Worm (Caenorhabditis elegans): ENCODE results near the gene msp-33.

The msp-33 gene

ce11 chrII:4882498-4882897 lies 10.0 kb downstream of the msp-33 start:
- TF ChIP-seq aly-2 (tag; optimal IDR thresholded peaks at IDR 0.05) (no peak), fos-1 (tag; optimal IDR thresholded peaks at IDR 0.05) (no peak), pha-4 (tag; optimal IDR thresholded peaks at IDR 0.05) (peak; percentile 68), pqm-1 (tag; optimal IDR thresholded peaks at IDR 0.05) (no peak), ceh-16 (tag; optimal IDR thresholded peaks at IDR 0.05) (no peak), nhr-237 (tag; optimal IDR thresholded peaks at IDR 0.05) (no peak), nhr-12 (tag; optimal IDR thresholded peaks at IDR 0.05) (no peak), fkh-10 (GFP tag; optimal IDR thresholded peaks at IDR 0.05) (no peak)

ce11 chrII:4881727-4882126 lies 10.8 kb downstream of the msp-33 start, which contains the start of gene gst-7:
Gene gst-7 (plus strand): TSS chrII:4882062.
- no peak for TF ChIP-seq lin-15B (tag; optimal IDR thresholded peaks at IDR 0.05)
- TF ChIP-seq lin-39 (tag; optimal IDR thresholded peaks at IDR 0.05) = peak; percentile 26
- TF ChIP-seq R02D3.7 (tag; optimal IDR thresholded peaks at IDR 0.05) = no peak
- no peak for TF ChIP-seq zag-1 (tag; optimal IDR thresholded peaks at IDR 0.05)
- no peak for TF ChIP-seq daf-12 (tag; optimal IDR thresholded peaks at IDR 0.05)
- TF ChIP-seq nfya-1 (tag; optimal IDR thresholded peaks at IDR 0.05; ENCODE audit: insufficient read depth) = peak; percentile 40
- TF ChIP-seq nhr-43 (tag; optimal IDR thresholded peaks at IDR 0.05; ENCODE audit: poor library complexity, severe bottlenecking) = no peak
- TF ChIP-seq elt-2 (tag; optimal IDR thresholded peaks at IDR 0.05) = peak; percentile 92
- TF ChIP-seq pha-4 (tag; optimal IDR thresholded peaks at IDR 0.05) = peak; percentile 92
- TF ChIP-seq fos-1 (tag; optimal IDR thresholded peaks at IDR 0.05) = no peak
- peak; percentile 34 for TF ChIP-seq nhr-23 (tag; optimal IDR thresholded peaks at IDR 0.05)
- peak; percentile 76 for TF ChIP-seq pqm-1 (tag; optimal IDR thresholded peaks at IDR 0.05)
- peak; percentile 96 for TF ChIP-seq skn-1 (tag; optimal IDR thresholded peaks at IDR 0.05)
- no peak for TF ChIP-seq mdl-1 (tag; optimal IDR thresholded peaks at IDR 0.05)
- TF ChIP-seq egl-27 (tag; optimal IDR thresholded peaks at IDR 0.05) = no peak
- peak; percentile 25 for TF ChIP-seq nhr-25 (tag; optimal IDR thresholded peaks at IDR 0.05)

ce11 chrII:4879629-4880028 lies 12.9 kb downstream of the msp-33 start, which contains the start of gene gst-6:
Gene gst-6 (plus strand): TSS chrII:4879891.
- TF ChIP-seq R02D3.7 (tag; optimal IDR thresholded peaks at IDR 0.05) = no peak
- no peak for TF ChIP-seq elt-1 (tag; optimal IDR thresholded peaks at IDR 0.05)
- no peak for TF ChIP-seq snpc-4 (tag; optimal IDR thresholded peaks at IDR 0.05)
- peak; percentile 59 for TF ChIP-seq pqm-1 (tag; optimal IDR thresholded peaks at IDR 0.05)
- TF ChIP-seq pha-4 (tag; optimal IDR thresholded peaks at IDR 0.05) = peak; percentile 53
- no peak for TF ChIP-seq zag-1 (tag; optimal IDR thresholded peaks at IDR 0.05)
- TF ChIP-seq ZK546.5 (tag; optimal IDR thresholded peaks at IDR 0.05) = no peak
- TF ChIP-seq skn-1 (tag; optimal IDR thresholded peaks at IDR 0.05) = peak; percentile 81
- TF ChIP-seq elt-2 (tag; optimal IDR thresholded peaks at IDR 0.05) = peak; percentile 76
- TF ChIP-seq nhr-23 (tag; optimal IDR thresholded peaks at IDR 0.05) = no peak

DNA sequence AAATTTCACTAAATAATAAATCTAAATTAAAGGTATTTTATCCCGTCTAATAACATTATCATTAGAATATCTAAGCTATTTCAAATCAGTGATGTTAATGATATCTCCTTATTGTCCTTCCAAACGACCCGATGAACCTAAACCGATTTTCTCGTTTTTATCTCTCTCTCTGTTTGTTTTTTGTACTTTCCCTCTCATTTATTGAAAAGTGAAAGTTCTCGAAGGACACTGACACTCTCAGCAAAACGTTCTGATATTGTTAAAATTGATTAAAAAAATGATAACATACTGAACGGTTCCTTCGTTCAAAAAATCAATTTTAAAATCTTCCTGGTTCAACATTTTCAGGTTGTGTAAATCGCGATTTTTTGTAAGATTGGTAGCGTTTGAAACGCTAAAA lies 16.4 kb downstream of the msp-33 start, which contains the start of gene F11G11.13:
Gene F11G11.13, minus strand, starts transcription at position 89 of the 400 bp plus-strand sequence.
- no peak for TF ChIP-seq nhr-12 (tag; optimal IDR thresholded peaks at IDR 0.05)
- TF ChIP-seq mml-1 (tag; optimal IDR thresholded peaks at IDR 0.05) = no peak
- TF ChIP-seq zag-1 (tag; optimal IDR thresholded peaks at IDR 0.05) = no peak
- TF ChIP-seq nhr-11 (tag; optimal IDR thresholded peaks at IDR 0.05) = no peak
- TF ChIP-seq nhr-23 (tag; optimal IDR thresholded peaks at IDR 0.05) = peak; percentile 55
- peak; percentile 67 for TF ChIP-seq nhr-25 (tag; optimal IDR thresholded peaks at IDR 0.05)
- TF ChIP-seq elt-3 (tag; optimal IDR thresholded peaks at IDR 0.05) = peak in 1 of 3 experiments; percentile 6
- no peak for TF ChIP-seq R02D3.7 (tag; optimal IDR thresholded peaks at IDR 0.05)
- TF ChIP-seq ceh-16 (tag; optimal IDR thresholded peaks at IDR 0.05) = no peak
- no peak for TF ChIP-seq nfya-1 (tag; optimal IDR thresholded peaks at IDR 0.05; ENCODE audit: insufficient read depth)
- TF ChIP-seq daf-12 (tag; optimal IDR thresholded peaks at IDR 0.05) = no peak
- TF ChIP-seq pqm-1 (tag; optimal IDR thresholded peaks at IDR 0.05) = no peak
- TF ChIP-seq ztf-11 (tag; optimal IDR thresholded peaks at IDR 0.05) = no peak
- TF ChIP-seq nhr-77 (tag; optimal IDR thresholded peaks at IDR 0.05) = no peak
- TF ChIP-seq nhr-43 (tag; optimal IDR thresholded peaks at IDR 0.05; ENCODE audit: poor library complexity, severe bottlenecking) = peak; percentile 27
- TF ChIP-seq eor-1 (tag; optimal IDR thresholded peaks at IDR 0.05) = no peak
- TF ChIP-seq egl-27 (tag; optimal IDR thresholded peaks at IDR 0.05) = no peak

ce11 chrII:4874335-4874861 lies 18.1 kb downstream of the msp-33 start, which contains the start of gene F11G11.15:
Gene F11G11.15 (plus strand): TSS chrII:4874845.
- TF ChIP-seq elt-3 (tag; optimal IDR thresholded peaks at IDR 0.05) = peak in 1 of 3 experiments; percentile 42
- no peak for TF ChIP-seq lsy-12 (tag; optimal IDR thresholded peaks at IDR 0.05)
- TF ChIP-seq hmg-11 (tag; optimal IDR thresholded peaks at IDR 0.05) = no peak
- peak; percentile 25 for TF ChIP-seq nhr-43 (tag; optimal IDR thresholded peaks at IDR 0.05; ENCODE audit: poor library complexity, severe bottlenecking)
- no peak for TF ChIP-seq egl-27 (tag; optimal IDR thresholded peaks at IDR 0.05)
- no peak for TF ChIP-seq nhr-11 (tag; optimal IDR thresholded peaks at IDR 0.05)
- TF ChIP-seq nhr-25 (tag; optimal IDR thresholded peaks at IDR 0.05) = peak; percentile 79
- TF ChIP-seq nfya-1 (tag; optimal IDR thresholded peaks at IDR 0.05; ENCODE audit: insufficient read depth) = no peak
